Worm (Caenorhabditis elegans) whole organism, late embryonic: Measurements from ENCODE around the gene F45B8.5.

ENCODE experiments used
- K02D7.2 ChIP-seq: sonication (generic microtip); optimal IDR thresholded peaks from 2 replicates; lab custom pipeline; 2017; ENCODE audit warnings: mild to moderate bottlenecking, missing genetic modification characterization, missing compliant biosample characterization
- ceh-30 ChIP-seq: fragments of 150-350 bp; optimal IDR thresholded peaks from 2 replicates; lab custom pipeline; 2014; ENCODE audit warnings: missing biosample characterization, missing genetic modification characterization
- nhr-11 ChIP-seq: fragments of 150-350 bp; optimal IDR thresholded peaks from 2 replicates; lab custom pipeline; 2014; ENCODE audit warnings: missing biosample characterization, missing genetic modification characterization
- pag-3 ChIP-seq: sonication (generic microtip); optimal IDR thresholded peaks from 2 replicates; lab custom pipeline; 2016; ENCODE audit warnings: missing compliant biosample characterization, missing genetic modification characterization, borderline replicate concordance
- pha-4 ChIP-seq: fragments of 150-350 bp; optimal IDR thresholded peaks from 2 replicates; lab custom pipeline; 2018; ENCODE audit warnings: missing biosample characterization, missing genetic modification reagents, missing genetic modification characterization
- tbx-2 ChIP-seq: sonication (generic microtip); optimal IDR thresholded peaks from 2 replicates; lab custom pipeline; 2016; ENCODE audit warnings: missing genetic modification characterization, missing compliant biosample characterization

- TF ChIP-seq pha-4 (tag; lab: Kevin White, UChicago) (no peak), pag-3 (no peak), ceh-30 (no peak), nhr-11 (tag; lab: Kevin White, UChicago) (no peak), tbx-2 (tag; lab: Kevin White, UChicago) (no peak), K02D7.2 (tag; lab: Kevin White, UChicago) (no peak)
Observed at ce11 chrX:14954548-14954947, 11.3 kb upstream of the F45B8.5 start, which contains the start of gene pag-3.
